Worm (Caenorhabditis elegans) whole organism, midembryonic: ENCODE measurements around the gene Y57E12B.10.

Source experiments
- cog-1 ChIP-seq: sonication (generic microtip); optimal IDR thresholded peaks from 2 replicates; lab custom pipeline; 2016; ENCODE audit warnings: missing genetic modification characterization, missing compliant biosample characterization
- flt-1 ChIP-seq: fragments of 200-800 bp; sonication (Bioruptor generic); IDR thresholded peaks from 2 replicates; pipeline ENCODE4 v1.3.6; 2022; ENCODE audit warnings: missing genetic modification characterization, missing compliant biosample characterization

- TF ChIP-seq flt-1 (GFP tag; lab: Robert Waterston, UW), result no peak
- no peak for TF ChIP-seq cog-1
Measured at ce11 chrV:6951306-6951705, 15.5 kb upstream of the Y57E12B.10 start, which contains the start of gene T07H8.11.
